Worm (Caenorhabditis elegans) whole organism, mixed stage, embryonic: ENCODE data around the gene acr-5.

Experiments used
- cnd-1 ChIP-seq: fragments of 200-800 bp; sonication (Bioruptor generic); optimal IDR thresholded peaks from 2 replicates; lab custom pipeline; 2018; ENCODE audit warnings: mild to moderate bottlenecking, missing genetic modification characterization, missing compliant biosample characterization
- elt-1 ChIP-seq: sonication (generic microtip); optimal IDR thresholded peaks from 2 replicates; lab custom pipeline; 2017; ENCODE audit warnings: missing genetic modification characterization, mild to moderate bottlenecking, missing compliant biosample characterization, antibody characterized with exemption, moderate library complexity, borderline replicate concordance; ENCODE audit not compliant: insufficient read depth
- elt-3 ChIP-seq: fragments of 150-350 bp; optimal IDR thresholded peaks from 2 replicates; lab custom pipeline; 2014; ENCODE audit warnings: missing biosample characterization, missing genetic modification characterization
- lin-32 ChIP-seq: fragments of 200-800 bp; sonication (Bioruptor generic); optimal IDR thresholded peaks from 2 replicates; lab custom pipeline; 2018; ENCODE audit warnings: mild to moderate bottlenecking, missing genetic modification characterization, missing compliant biosample characterization
- nhr-12 ChIP-seq: fragments of 150-350 bp; optimal IDR thresholded peaks from 2 replicates; lab custom pipeline; 2014; ENCODE audit warnings: missing biosample characterization, missing genetic modification characterization
- nhr-237 ChIP-seq: fragments of 150-350 bp; optimal IDR thresholded peaks from 2 replicates; lab custom pipeline; 2014; ENCODE audit warnings: missing biosample characterization, missing genetic modification characterization
- sptf-1 ChIP-seq: sonication (generic microtip); optimal IDR thresholded peaks from 2 replicates; lab custom pipeline; 2017; ENCODE audit warnings: mild to moderate bottlenecking, missing genetic modification characterization, moderate library complexity, missing compliant biosample characterization
- unc-39 ChIP-seq: fragments of 150-350 bp; optimal IDR thresholded peaks from 2 replicates; lab custom pipeline; 2014; ENCODE audit warnings: missing biosample characterization, missing genetic modification characterization
- unc-62 ChIP-seq: fragments of 150-350 bp; optimal IDR thresholded peaks from 2 replicates; lab custom pipeline; 2014; ENCODE audit warnings: missing biosample characterization, missing genetic modification reagents, missing genetic modification characterization

DNA sequence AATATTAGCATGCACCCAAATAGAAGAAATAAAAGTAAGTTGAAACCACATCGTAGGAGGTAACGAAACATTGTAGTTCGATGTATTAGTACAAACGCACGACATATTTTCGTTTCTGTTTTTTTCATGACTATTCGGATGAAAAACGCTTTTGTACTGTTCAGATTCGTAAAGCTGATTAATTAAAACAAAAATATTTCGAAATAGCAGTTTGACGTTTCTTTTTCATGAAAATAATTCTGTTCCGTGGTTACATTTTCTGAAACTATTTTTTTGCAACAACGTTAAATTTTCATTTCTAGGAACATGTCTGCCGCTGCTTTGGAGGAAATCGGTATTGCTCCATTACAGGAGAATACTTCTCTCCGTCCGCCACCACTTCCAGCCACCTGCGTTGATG is 25.1 kb downstream of the acr-5 start, which contains the start of gene rpt-3:
- no peak for TF ChIP-seq unc-62 (GFP tag; lab: Kevin White, UChicago)
- no peak for TF ChIP-seq sptf-1 (tag; lab: Kevin White, UChicago)
- TF ChIP-seq nhr-12 = no peak
- no peak for TF ChIP-seq nhr-237
- TF ChIP-seq lin-32 (GFP tag; lab: Kevin White, UChicago) = no peak
- TF ChIP-seq elt-3 (tag; lab: Kevin White, UChicago) = no peak
- TF ChIP-seq unc-39 (tag; lab: Kevin White, UChicago) = no peak
- TF ChIP-seq cnd-1 (tag; lab: Kevin White, UChicago) = no peak
- no peak for TF ChIP-seq elt-1
